Worm (Caenorhabditis elegans) whole organism, young adult: ENCODE measurements around the gene F14F8.14.

Experiments
- B0261.1 ChIP-seq: sonication (generic microtip); optimal IDR thresholded peaks from 2 replicates; lab custom pipeline; 2016; ENCODE audit warnings: mild to moderate bottlenecking, missing genetic modification characterization, moderate library complexity, missing compliant biosample characterization
- F33H1.4 ChIP-seq: fragments of 200-800 bp; sonication (Bioruptor generic); IDR thresholded peaks from 2 replicates; pipeline ENCODE4 v1.3.6; 2022; ENCODE audit warnings: missing genetic modification reagents, missing genetic modification characterization, missing compliant biosample characterization
- F37B4.10 ChIP-seq: fragments of 200-800 bp; sonication (Bioruptor generic); IDR thresholded peaks from 2 replicates; pipeline ENCODE4 v1.3.6; 2022; ENCODE audit warnings: missing genetic modification characterization, missing compliant biosample characterization
- F49E8.2 ChIP-seq: sonication (generic microtip); optimal IDR thresholded peaks from 3 replicates; lab custom pipeline; 2017; ENCODE audit warnings: missing genetic modification characterization, mild to moderate bottlenecking, missing compliant biosample characterization, antibody characterized with exemption, moderate library complexity; ENCODE audit not compliant: insufficient read depth
- F55B11.4 ChIP-seq: sonication (generic microtip); optimal IDR thresholded peaks from 2 replicates; lab custom pipeline; 2016; ENCODE audit warnings: missing compliant biosample characterization, missing genetic modification characterization, borderline replicate concordance; ENCODE audit not compliant: insufficient read depth
- T07F8.4 ChIP-seq: sonication (generic microtip); optimal IDR thresholded peaks from 2 replicates; lab custom pipeline; 2016; ENCODE audit warnings: mild to moderate bottlenecking, missing genetic modification characterization, moderate library complexity, missing compliant biosample characterization
- Y56A3A.18 ChIP-seq: fragments of 200-800 bp; sonication (Bioruptor generic); IDR thresholded peaks from 2 replicates; pipeline ENCODE4 v1.3.6; 2022; ENCODE audit warnings: missing genetic modification reagents, missing genetic modification characterization, missing compliant biosample characterization
- Y95B8A.8 ChIP-seq: fragments of 200-800 bp; sonication (Bioruptor generic); IDR thresholded peaks from 2 replicates; pipeline ENCODE4 v1.3.6; 2022; ENCODE audit warnings: missing genetic modification reagents, missing genetic modification characterization, missing compliant biosample characterization
- ZK185.1 ChIP-seq: sonication (generic microtip); optimal IDR thresholded peaks from 2 replicates; lab custom pipeline; 2016; ENCODE audit warnings: mild to moderate bottlenecking, missing genetic modification characterization, missing compliant biosample characterization; ENCODE audit not compliant: poor library complexity, severe bottlenecking
- attf-3 ChIP-seq: fragments of 200-800 bp; sonication (Bioruptor generic); conservative IDR thresholded peaks from 2 replicates; pipeline ENCODE4 v1.3.6; 2022; ENCODE audit warnings: missing genetic modification reagents, missing genetic modification characterization, missing compliant biosample characterization
- attf-6 ChIP-seq: fragments of 200-800 bp; sonication (Bioruptor generic); IDR thresholded peaks from 2 replicates; pipeline ENCODE4 v1.3.6; 2022; ENCODE audit warnings: missing genetic modification reagents, missing genetic modification characterization, missing compliant biosample characterization
- cebp-2 ChIP-seq: fragments of 200-800 bp; sonication (Bioruptor generic); IDR thresholded peaks from 2 replicates; pipeline ENCODE4 v1.3.6; 2022; ENCODE audit warnings: missing genetic modification characterization, missing compliant biosample characterization
- ceh-100 ChIP-seq: fragments of 200-800 bp; sonication (Bioruptor generic); IDR thresholded peaks from 2 replicates; pipeline ENCODE4 v1.3.6; 2022; ENCODE audit warnings: missing genetic modification reagents, missing genetic modification characterization, missing compliant biosample characterization
- chd-7 ChIP-seq: sonication (generic microtip); optimal IDR thresholded peaks from 2 replicates; lab custom pipeline; 2016; ENCODE audit warnings: mild to moderate bottlenecking, missing genetic modification characterization, moderate library complexity, missing compliant biosample characterization
- dox-1 ChIP-seq: fragments of 200-800 bp; sonication (Bioruptor generic); IDR thresholded peaks from 2 replicates; pipeline ENCODE4 v1.3.6; 2022; ENCODE audit warnings: missing genetic modification reagents, missing genetic modification characterization, missing compliant biosample characterization
- dpff-1 ChIP-seq: sonication (generic microtip); optimal IDR thresholded peaks from 2 replicates; lab custom pipeline; 2017; ENCODE audit warnings: mild to moderate bottlenecking, missing genetic modification characterization, missing compliant biosample characterization
- him-1 ChIP-seq: sonication (generic microtip); optimal IDR thresholded peaks from 2 replicates; lab custom pipeline; 2016; ENCODE audit warnings: missing genotype, missing genetic modification reagents, missing genetic modification characterization, missing compliant biosample characterization
- hmg-1.2 ChIP-seq: fragments of 200-800 bp; sonication (Bioruptor generic); IDR thresholded peaks from 2 replicates; pipeline ENCODE4 v1.3.6; 2022; ENCODE audit warnings: missing genetic modification reagents, missing genetic modification characterization, missing compliant biosample characterization
- hrde-1 ChIP-seq: sonication (generic microtip); optimal IDR thresholded peaks from 2 replicates; lab custom pipeline; 2016; ENCODE audit warnings: missing genetic modification characterization, mild to moderate bottlenecking, missing compliant biosample characterization, moderate library complexity, missing genotype, missing genetic modification reagents, borderline replicate concordance
- hsf-1 ChIP-seq: fragments of 200-800 bp; sonication (Bioruptor generic); IDR thresholded peaks from 2 replicates; pipeline ENCODE4 v1.3.6; 2022; ENCODE audit warnings: missing genetic modification reagents, missing genetic modification characterization, missing compliant biosample characterization
- lin-54 ChIP-seq: fragments of 200-800 bp; sonication (Bioruptor generic); optimal IDR thresholded peaks from 2 replicates; lab custom pipeline; 2018; ENCODE audit warnings: mild to moderate bottlenecking, missing genetic modification characterization, missing compliant biosample characterization
- madf-10 ChIP-seq: sonication (generic microtip); optimal IDR thresholded peaks from 2 replicates; lab custom pipeline; 2016; ENCODE audit warnings: mild to moderate bottlenecking, missing genetic modification characterization, missing compliant biosample characterization
- madf-3 ChIP-seq: fragments of 200-800 bp; sonication (Bioruptor generic); IDR thresholded peaks from 2 replicates; pipeline ENCODE4 v1.3.6; 2022; ENCODE audit warnings: missing genetic modification reagents, missing genetic modification characterization, missing compliant biosample characterization
- madf-6 ChIP-seq: fragments of 200-800 bp; sonication (Bioruptor generic); IDR thresholded peaks from 2 replicates; pipeline ENCODE4 v1.3.6; 2022; ENCODE audit warnings: missing genetic modification reagents, missing genetic modification characterization, missing compliant biosample characterization
- mcd-1 ChIP-seq: fragments of 200-800 bp; sonication (Bioruptor generic); IDR thresholded peaks from 2 replicates; pipeline ENCODE4 v1.3.6; 2022; ENCODE audit warnings: missing genetic modification reagents, missing genetic modification characterization, missing compliant biosample characterization
- mes-4 ChIP-seq: sonication (generic microtip); optimal IDR thresholded peaks from 2 replicates; lab custom pipeline; 2016; ENCODE audit warnings: missing genotype, missing genetic modification characterization, missing compliant biosample characterization
- mxl-1 ChIP-seq: sonication (generic microtip); optimal IDR thresholded peaks from 2 replicates; lab custom pipeline; 2016; ENCODE audit warnings: missing genetic modification characterization, missing compliant biosample characterization
- nfyb-1 ChIP-seq: fragments of 200-800 bp; sonication (Bioruptor generic); IDR thresholded peaks from 2 replicates; pipeline ENCODE4 v1.3.6; 2022; ENCODE audit warnings: missing genetic modification reagents, missing genetic modification characterization, missing compliant biosample characterization
- pbrm-1 ChIP-seq: fragments of 200-800 bp; sonication (Bioruptor generic); IDR thresholded peaks from 2 replicates; pipeline ENCODE4 v1.3.6; 2022; ENCODE audit warnings: missing genetic modification reagents, missing genetic modification characterization, missing compliant biosample characterization
- rec-8 ChIP-seq, 2 experiments: sonication (generic microtip); optimal IDR thresholded peaks; 2 replicates each; lab custom pipeline; 2016; ENCODE audit warnings: mild to moderate bottlenecking in 2 of 2, missing genetic modification characterization in 2 of 2, missing genetic modification reagents in 2 of 2, missing genotype in 2 of 2, missing biosample characterization in 1 of 2, missing compliant biosample characterization in 1 of 2, moderate library complexity in 1 of 2
- repo-1 ChIP-seq: sonication (generic microtip); optimal IDR thresholded peaks from 2 replicates; lab custom pipeline; 2017; ENCODE audit warnings: mild to moderate bottlenecking, missing genetic modification characterization, missing compliant biosample characterization
- rpc-1 ChIP-seq, 2 experiments: fragments of 150-350 bp in 1 of 2; sonication (generic microtip) in 1 of 2; optimal IDR thresholded peaks; 2 replicates each; lab custom pipeline; 2014 to 2018; ENCODE audit warnings: missing biosample characterization in 1 of 2, missing genetic modification characterization in 1 of 2, missing genetic modification reagents in 1 of 2, missing genotype in 1 of 2
- snpc-1.1 ChIP-seq: sonication (generic microtip); optimal IDR thresholded peaks from 2 replicates; lab custom pipeline; 2017; ENCODE audit warnings: missing genetic modification characterization, mild to moderate bottlenecking, missing compliant biosample characterization, antibody characterized with exemption, moderate library complexity, missing genotype, missing genetic modification reagents; ENCODE audit not compliant: insufficient read depth
- snpc-3.4 ChIP-seq: sonication (generic microtip); optimal IDR thresholded peaks from 2 replicates; lab custom pipeline; 2017; ENCODE audit warnings: missing genetic modification characterization, mild to moderate bottlenecking, missing compliant biosample characterization, antibody characterized with exemption, moderate library complexity, missing genotype, missing genetic modification reagents
- snpc-4 ChIP-seq, 5 experiments: fragments of 150-350 bp in 1 of 5; sonication (generic microtip) in 4 of 5; optimal IDR thresholded peaks; 2 replicates each; lab custom pipeline; 2014 to 2018; ENCODE audit warnings: missing genetic modification characterization in 5 of 5, missing biosample characterization in 3 of 5, antibody characterized with exemption in 2 of 5, mild to moderate bottlenecking in 2 of 5, missing compliant biosample characterization in 2 of 5, missing genotype in 2 of 5, moderate library complexity in 2 of 5, missing genetic modification reagents in 1 of 5
- somi-1 ChIP-seq: fragments of 200-800 bp; sonication (Bioruptor generic); optimal IDR thresholded peaks from 2 replicates; lab custom pipeline; 2018; ENCODE audit warnings: mild to moderate bottlenecking, missing genetic modification characterization, missing compliant biosample characterization
- tbp1 ChIP-seq: fragments of 200-800 bp; sonication (Bioruptor generic); optimal IDR thresholded peaks from 2 replicates; lab custom pipeline; 2018; ENCODE audit warnings: mild to moderate bottlenecking, missing genetic modification characterization, missing compliant biosample characterization
- unc-62 ChIP-seq: fragments of 150-350 bp; optimal IDR thresholded peaks from 2 replicates; lab custom pipeline; 2014; ENCODE audit warnings: missing biosample characterization, missing genetic modification reagents, missing genetic modification characterization
- ztf-28 ChIP-seq: fragments of 200-800 bp; sonication (Bioruptor generic); IDR thresholded peaks from 2 replicates; pipeline ENCODE4 v1.3.6; 2022; ENCODE audit warnings: missing genetic modification reagents, missing genetic modification characterization, missing compliant biosample characterization
- ztf-6 ChIP-seq: fragments of 200-800 bp; sonication (Bioruptor generic); IDR thresholded peaks from 2 replicates; pipeline ENCODE4 v1.3.6; 2022; ENCODE audit warnings: missing genetic modification reagents, missing genetic modification characterization, missing compliant biosample characterization

Gene F14F8.14

DNA sequence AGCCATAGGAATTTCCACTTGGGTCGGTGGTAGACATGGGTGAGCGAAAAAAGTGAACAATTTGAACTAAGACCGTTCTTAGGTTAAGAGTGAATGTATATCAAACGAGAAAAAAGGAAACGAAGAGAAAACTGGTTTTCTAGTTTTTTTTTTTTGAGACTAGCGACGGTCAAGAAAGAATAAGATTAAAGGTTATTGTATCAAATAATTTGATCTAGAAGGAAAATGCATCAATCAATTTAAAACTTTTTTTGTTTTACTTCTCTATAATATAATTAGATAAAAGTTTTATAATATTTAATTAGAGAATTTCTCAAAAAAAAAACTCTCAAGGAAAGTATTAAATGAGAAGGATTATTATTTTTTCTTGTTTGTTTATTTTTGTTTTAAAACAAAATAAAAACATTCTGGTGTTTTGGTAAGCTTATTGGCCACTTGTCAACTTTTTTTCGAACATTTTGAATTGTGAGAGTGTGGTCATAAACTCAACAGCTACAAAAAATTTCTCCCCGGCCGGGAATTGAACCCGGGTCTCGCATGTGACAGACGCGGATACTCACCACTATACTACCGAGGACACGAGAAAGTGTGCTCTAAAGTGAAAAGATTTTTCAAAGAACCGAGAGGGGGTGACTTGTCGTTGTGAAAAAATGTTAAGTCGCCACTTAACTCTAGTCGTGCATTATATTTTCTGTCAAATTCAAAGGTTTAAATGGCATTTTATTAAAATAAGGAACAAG lies 21.2 kb downstream of the F14F8.14 start, which contains the start of gene W06G6.17 (continued):
- TF ChIP-seq F33H1.4 (GFP tag; lab: Robert Waterston, UW) (no peak), nfyb-1 (GFP tag; lab: Robert Waterston, UW) (peak; percentile 69; the same call in 1 of the 2 replicates)

DNA sequence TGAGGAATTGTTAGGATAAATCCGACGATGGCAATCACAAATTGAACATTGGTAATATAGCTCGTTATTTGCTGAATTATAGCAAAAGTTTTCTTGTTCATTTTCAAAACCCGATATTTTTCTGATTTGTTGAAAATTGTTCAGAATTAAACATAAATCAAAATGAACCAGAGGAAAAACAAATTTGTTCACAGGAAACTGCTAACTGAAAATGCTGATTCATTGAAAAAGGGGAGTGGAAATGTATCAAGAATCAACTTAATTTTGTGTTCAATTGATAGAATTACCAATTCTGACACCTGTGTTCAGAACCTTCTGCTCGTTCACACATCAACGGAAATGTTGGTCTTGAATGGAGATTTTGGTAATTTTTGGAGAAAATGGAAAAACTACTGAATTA lies 23.0 kb downstream of the F14F8.14 start, which contains the start of gene srw-77:
Gene srw-77, minus strand, starts transcription at position 101 of the 400 bp plus-strand sequence.
- no peak for TF ChIP-seq somi-1 (GFP tag; lab: Kevin White, UChicago)
- TF ChIP-seq dpff-1 (tag; lab: Kevin White, UChicago) = no peak
- no peak for TF ChIP-seq T07F8.4
- TF ChIP-seq pbrm-1 (GFP tag; lab: Robert Waterston, UW) = no peak
- TF ChIP-seq unc-62 (GFP tag; lab: Kevin White, UChicago) = no peak
- TF ChIP-seq Y95B8A.8 (GFP tag; lab: Robert Waterston, UW) = no peak
- TF ChIP-seq F55B11.4 (tag; lab: Kevin White, UChicago) = no peak
- no peak for TF ChIP-seq ZK185.1 (tag; lab: Kevin White, UChicago)
- no peak for TF ChIP-seq snpc-3.4
- TF ChIP-seq ztf-28 (GFP tag; lab: Robert Waterston, UW) = no peak
- TF ChIP-seq attf-6 = no peak
- TF ChIP-seq, all 124 proteins: peak for 0

DNA sequence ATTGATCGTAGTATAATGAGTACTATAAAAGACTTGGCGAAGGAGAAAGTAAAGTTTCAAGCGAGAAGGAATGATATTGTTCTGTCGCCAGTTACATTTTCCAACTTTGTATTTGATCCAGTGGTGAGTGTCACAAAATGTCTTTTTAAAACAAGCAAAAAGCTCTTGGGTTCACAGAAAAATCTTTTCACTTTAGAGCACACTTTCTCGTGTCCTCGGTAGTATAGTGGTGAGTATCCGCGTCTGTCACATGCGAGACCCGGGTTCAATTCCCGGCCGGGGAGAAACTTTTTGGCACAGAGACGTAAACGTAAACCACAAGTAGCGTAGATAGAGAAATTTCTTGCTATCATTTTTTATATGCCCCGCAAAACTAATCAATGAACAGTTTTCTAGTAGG lies 26.2 kb downstream of the F14F8.14 start:
- TF ChIP-seq snpc-1.1 (tag; lab: Kevin White, UChicago) (peak; percentile 51), attf-6 (peak; percentile 83), rec-8 (tag; optimal IDR thresholded peaks at IDR 0.05; lab: Kevin White, UChicago) (peak in 1 of 2 experiments; percentile 31), F49E8.2 (tag; lab: Kevin White, UChicago) (peak; percentile 10), ZK185.1 (tag; lab: Kevin White, UChicago) (peak; percentile 57), rpc-1 (optimal IDR thresholded peaks at IDR 0.05; lab: Kevin White, UChicago) (peak; percentile 70), rpc-1 (tag; optimal IDR thresholded peaks at IDR 0.05; lab: Kevin White, UChicago) (peak; percentile 85), cebp-2 (GFP tag; lab: Robert Waterston, UW) (0 out of 2 replicates have a peak, but pooled peaks have one; percentile 77), ceh-100 (GFP tag; lab: Robert Waterston, UW) (no peak), mes-4 (tag; lab: Kevin White, UChicago) (no peak), B0261.1 (tag; lab: Kevin White, UChicago) (peak; percentile 79), pbrm-1 (GFP tag; lab: Robert Waterston, UW) (0 out of 2 replicates have a peak, but pooled peaks have one; percentile 53), attf-3 (GFP tag; lab: Robert Waterston, UW) (no peak), chd-7 (tag; lab: Kevin White, UChicago) (peak; percentile 22), madf-6 (GFP tag; lab: Robert Waterston, UW) (peak; percentile 45; the same call in 1 of the 2 replicates), mcd-1 (GFP tag; lab: Robert Waterston, UW) (0 out of 2 replicates have a peak, but pooled peaks have one; percentile 15), dox-1 (GFP tag; lab: Robert Waterston, UW) (peak; percentile 72), Y56A3A.18 (GFP tag; lab: Robert Waterston, UW) (0 out of 2 replicates have a peak, but pooled peaks have one; percentile 53), tbp1 (GFP tag; lab: Kevin White, UChicago) (peak; percentile 89), F37B4.10 (GFP tag; lab: Robert Waterston, UW) (no peak), lin-54 (peak; percentile 16), hmg-1.2 (GFP tag; lab: Robert Waterston, UW) (peak; percentile 59), madf-10 (tag; lab: Kevin White, UChicago) (peak; percentile 8), F55B11.4 (tag; lab: Kevin White, UChicago) (no peak), nfyb-1 (GFP tag; lab: Robert Waterston, UW) (peak; percentile 70), madf-3 (GFP tag; lab: Robert Waterston, UW) (no peak), ztf-6 (GFP tag; lab: Robert Waterston, UW) (no peak), repo-1 (tag; lab: Kevin White, UChicago) (no peak), hrde-1 (tag; lab: Kevin White, UChicago) (peak; percentile 22), snpc-4 (GFP tag; optimal IDR thresholded peaks at IDR 0.05; lab: Kevin White, UChicago) (peak; percentile 63), snpc-4 (tag; optimal IDR thresholded peaks at IDR 0.05; lab: Kevin White, UChicago) (peak in 2 of 4 experiments; percentile 18 to 83), him-1 (tag; lab: Kevin White, UChicago) (peak; percentile 71), mxl-1 (tag; lab: Kevin White, UChicago) (peak; percentile 25), hsf-1 (GFP tag; lab: Robert Waterston, UW) (0 out of 2 replicates have a peak, but pooled peaks have one; percentile 42)
